Fruit fly (Drosophila melanogaster) whole organism, embryonic: ENCODE measurements around the gene Mst36Fb.

Source experiments
- Ada2b ChIP-seq: fragments of 200-800 bp; sonication (Bioruptor generic); IDR thresholded peaks from 2 replicates; pipeline ENCODE4 v1.3.6; 2022; ENCODE audit warnings: missing biosample characterization, missing genetic modification characterization
- CG10979 ChIP-seq: fragments of 200-800 bp; sonication (Bioruptor generic); optimal IDR thresholded peaks from 2 replicates; lab custom pipeline; 2018; ENCODE audit warnings: missing biosample characterization, mild to moderate bottlenecking, missing genetic modification characterization, moderate library complexity
- CG11093 ChIP-seq: fragments of 200-800 bp; sonication (Bioruptor generic); IDR thresholded peaks from 3 replicates; pipeline ENCODE4 v1.3.6; 2022; ENCODE audit warnings: missing biosample characterization, missing genetic modification characterization
- CG11247 ChIP-seq: fragments of 200-800 bp; sonication (Bioruptor generic); IDR thresholded peaks from 2 replicates; pipeline ENCODE4 v1.3.6; 2022; ENCODE audit warnings: missing biosample characterization, missing genetic modification characterization
- CG12071 ChIP-seq: fragments of 200-800 bp; sonication (Bioruptor generic); optimal IDR thresholded peaks from 3 replicates; lab custom pipeline; 2018; ENCODE audit warnings: missing biosample characterization, mild to moderate bottlenecking, missing genetic modification characterization
- CG12236 ChIP-seq: fragments of 200-800 bp; sonication (Bioruptor generic); optimal IDR thresholded peaks from 2 replicates; lab custom pipeline; 2016; ENCODE audit warnings: missing biosample characterization, missing genetic modification characterization
- CG14014 ChIP-seq: fragments of 200-800 bp; sonication (Bioruptor generic); IDR thresholded peaks from 2 replicates; pipeline ENCODE4 v1.3.6; 2022; ENCODE audit warnings: missing biosample characterization, missing genetic modification characterization
- CG1529 ChIP-seq: fragments of 200-800 bp; sonication (Bioruptor generic); optimal IDR thresholded peaks from 3 replicates; lab custom pipeline; 2018; ENCODE audit warnings: missing biosample characterization, missing genetic modification characterization
- CG15696 ChIP-seq: fragments of 200-800 bp; sonication (Bioruptor generic); optimal IDR thresholded peaks from 2 replicates; lab custom pipeline; 2019; ENCODE audit warnings: missing biosample characterization, mild to moderate bottlenecking, missing genetic modification characterization, moderate library complexity
- CG16779 ChIP-seq: fragments of 200-800 bp; sonication (Bioruptor generic); IDR thresholded peaks from 2 replicates; pipeline ENCODE4 v1.3.6; 2022; ENCODE audit warnings: missing biosample characterization, missing genetic modification characterization
- CG17361 ChIP-seq: fragments of 200-800 bp; sonication (Bioruptor generic); IDR thresholded peaks from 3 replicates; pipeline ENCODE4 v1.3.6; 2022; ENCODE audit warnings: missing biosample characterization, missing genetic modification characterization
- CG17912 ChIP-seq: fragments of 200-800 bp; sonication (Bioruptor generic); optimal IDR thresholded peaks from 2 replicates; lab custom pipeline; 2018; ENCODE audit warnings: missing biosample characterization, mild to moderate bottlenecking, missing genetic modification characterization
- CG18619 ChIP-seq: fragments of 200-800 bp; sonication (Bioruptor generic); optimal IDR thresholded peaks from 3 replicates; lab custom pipeline; 2017; ENCODE audit warnings: missing biosample characterization, mild to moderate bottlenecking, missing genetic modification characterization
- CG2889 ChIP-seq: fragments of 200-800 bp; sonication (Bioruptor generic); IDR thresholded peaks from 3 replicates; pipeline ENCODE4 v1.3.6; 2022; ENCODE audit warnings: missing biosample characterization, missing genetic modification characterization
- CG4617 ChIP-seq: fragments of 200-800 bp; sonication (Bioruptor generic); optimal IDR thresholded peaks from 3 replicates; lab custom pipeline; 2016; ENCODE audit warnings: missing biosample characterization, missing genetic modification characterization, borderline replicate concordance
- CG4730 ChIP-seq: fragments of 200-800 bp; sonication (Bioruptor generic); IDR thresholded peaks from 2 replicates; pipeline ENCODE4 v1.3.6; 2022; ENCODE audit warnings: missing biosample characterization, missing genetic modification characterization
- CG8478 ChIP-seq: fragments of >200 bp; optimal IDR thresholded peaks from 2 replicates; lab custom pipeline; 2018
- CoRest ChIP-seq: fragments of 200-800 bp; sonication (Bioruptor generic); optimal IDR thresholded peaks from 3 replicates; lab custom pipeline; 2018; ENCODE audit warnings: missing biosample characterization, mild to moderate bottlenecking, missing genetic modification characterization, moderate library complexity
- CrebB ChIP-seq: fragments of 200-800 bp; sonication (Bioruptor generic); optimal IDR thresholded peaks from 3 replicates; lab custom pipeline; 2018; ENCODE audit warnings: missing biosample characterization, mild to moderate bottlenecking, missing genetic modification characterization
- Dad ChIP-seq: fragments of 200-800 bp; sonication (Bioruptor generic); optimal IDR thresholded peaks from 3 replicates; lab custom pipeline; 2016; ENCODE audit warnings: missing biosample characterization, missing genetic modification characterization
- Dip2 ChIP-seq: fragments of 200-800 bp; sonication (Bioruptor generic); IDR thresholded peaks from 2 replicates; pipeline ENCODE4 v1.3.6; 2022; ENCODE audit warnings: missing biosample characterization, missing genetic modification characterization
- Doc3 ChIP-seq: fragments of 200-800 bp; sonication (Bioruptor generic); IDR thresholded peaks from 3 replicates; pipeline ENCODE4 v1.3.6; 2022; ENCODE audit warnings: missing biosample characterization, missing genetic modification characterization; ENCODE audit not compliant: partially characterized antibody
- Ets65A ChIP-seq: fragments of 200-800 bp; sonication (Bioruptor generic); peaks from one replicate; lab custom pipeline; 2016; ENCODE audit warnings: missing biosample characterization, missing genetic modification characterization
- Fer1 ChIP-seq: fragments of 200-800 bp; sonication (Bioruptor generic); optimal IDR thresholded peaks from 2 replicates; lab custom pipeline; 2017; ENCODE audit warnings: missing biosample characterization, mild to moderate bottlenecking, missing genetic modification characterization
- GATAe ChIP-seq: fragments of 200-800 bp; sonication (Bioruptor generic); conservative IDR thresholded peaks from 2 replicates; pipeline ENCODE4 v1.3.6; 2022; ENCODE audit warnings: missing biosample characterization, missing genetic modification characterization
- Gug ChIP-seq: fragments of 200-800 bp; sonication (Bioruptor generic); IDR thresholded peaks from 4 replicates; pipeline ENCODE4 v1.3.6; 2022; ENCODE audit warnings: missing biosample characterization, missing genetic modification characterization
- HLH54F ChIP-seq: fragments of 200-800 bp; sonication (Bioruptor generic); optimal IDR thresholded peaks from 3 replicates; lab custom pipeline; 2016; ENCODE audit warnings: missing biosample characterization, missing genetic modification characterization
- Hr39 ChIP-seq: fragments of >200 bp; optimal IDR thresholded peaks from 2 replicates; lab custom pipeline; 2017
- MBD-R2 ChIP-seq: fragments of 200-800 bp; sonication (Bioruptor generic); IDR thresholded peaks from 2 replicates; pipeline ENCODE4 v1.3.6; 2022; ENCODE audit warnings: missing biosample characterization, missing genetic modification characterization
- Myb ChIP-seq: fragments of 200-800 bp; sonication (Bioruptor generic); optimal IDR thresholded peaks from 2 replicates; lab custom pipeline; 2016; ENCODE audit warnings: missing biosample characterization, missing genetic modification characterization
- Rx ChIP-seq: fragments of 200-800 bp; sonication (Bioruptor generic); IDR thresholded peaks from 2 replicates; pipeline ENCODE4 v1.3.6; 2022; ENCODE audit warnings: missing biosample characterization, missing genetic modification characterization
- Xbp1 ChIP-seq: fragments of 200-800 bp; sonication (Bioruptor generic); optimal IDR thresholded peaks from 3 replicates; lab custom pipeline; 2016; ENCODE audit warnings: missing biosample characterization, mild to moderate bottlenecking, missing genetic modification characterization
- abd-A ChIP-seq: fragments of 200-800 bp; sonication (Bioruptor generic); optimal IDR thresholded peaks from 3 replicates; lab custom pipeline; 2019; ENCODE audit warnings: missing biosample characterization, mild to moderate bottlenecking, missing genetic modification characterization, moderate library complexity
- bab2 ChIP-seq: fragments of 200-800 bp; sonication (Bioruptor generic); optimal IDR thresholded peaks from 2 replicates; lab custom pipeline; 2016; ENCODE audit warnings: missing biosample characterization, missing genetic modification characterization
- bigmax ChIP-seq: fragments of 200-800 bp; sonication (Bioruptor generic); optimal IDR thresholded peaks from 2 replicates; lab custom pipeline; 2018; ENCODE audit warnings: missing biosample characterization, mild to moderate bottlenecking, missing genetic modification characterization
- btn ChIP-seq: fragments of 200-800 bp; sonication (Bioruptor generic); optimal IDR thresholded peaks from 2 replicates; lab custom pipeline; 2016; ENCODE audit warnings: missing biosample characterization, missing genetic modification characterization
- cas ChIP-seq: fragments of 200-800 bp; sonication (Bioruptor generic); IDR thresholded peaks from 2 replicates; pipeline ENCODE4 v1.3.6; 2022; ENCODE audit warnings: missing biosample characterization, missing genetic modification characterization
- cato ChIP-seq: fragments of 200-800 bp; sonication (Bioruptor generic); optimal IDR thresholded peaks from 2 replicates; lab custom pipeline; 2016; ENCODE audit warnings: missing biosample characterization, missing genetic modification characterization, borderline replicate concordance
- disco-r ChIP-seq: fragments of 200-800 bp; sonication (Bioruptor generic); optimal IDR thresholded peaks from 2 replicates; lab custom pipeline; 2016; ENCODE audit warnings: missing biosample characterization, missing genetic modification characterization
- dpn ChIP-seq, 2 experiments: fragments of 200-800 bp; sonication (Bioruptor generic); optimal IDR thresholded peaks; 3 replicates each; lab custom pipeline; 2016; ENCODE audit warnings: missing biosample characterization in 2 of 2, missing genetic modification characterization in 2 of 2
- en ChIP-seq: fragments of 200-800 bp; sonication (Bioruptor generic); optimal IDR thresholded peaks from 2 replicates; lab custom pipeline; 2016; ENCODE audit warnings: missing biosample characterization, missing genetic modification characterization
- gfzf ChIP-seq: fragments of 200-800 bp; sonication (Bioruptor generic); optimal IDR thresholded peaks from 2 replicates; lab custom pipeline; 2016; ENCODE audit warnings: missing biosample characterization, mild to moderate bottlenecking, missing genetic modification characterization, moderate library complexity
- gt ChIP-seq: fragments of 200-800 bp; sonication (Bioruptor generic); IDR thresholded peaks from 2 replicates; pipeline ENCODE4 v1.3.6; 2022; ENCODE audit warnings: missing biosample characterization, missing genetic modification characterization
- hkb ChIP-seq, 2 experiments: fragments of 200-800 bp in 1 of 2; fragments of >200 bp in 1 of 2; sonication (Bioruptor generic) in 1 of 2; IDR thresholded peaks in 1 of 2; optimal IDR thresholded peaks in 1 of 2; 2 replicates each; pipeline versions ENCODE4 v1.3.6 to Lab custom; 2017 to 2022; ENCODE audit warnings: missing biosample characterization in 1 of 2, missing genetic modification characterization in 1 of 2
- lbe ChIP-seq: fragments of 200-800 bp; sonication (Bioruptor generic); optimal IDR thresholded peaks from 2 replicates; lab custom pipeline; 2016; ENCODE audit warnings: missing biosample characterization, mild to moderate bottlenecking, missing genetic modification characterization
- org-1 ChIP-seq: fragments of 200-800 bp; sonication (Bioruptor generic); optimal IDR thresholded peaks from 2 replicates; lab custom pipeline; 2017; ENCODE audit warnings: missing biosample characterization, missing genetic modification characterization
- pb ChIP-seq: fragments of 200-800 bp; sonication (Bioruptor generic); optimal IDR thresholded peaks from 3 replicates; lab custom pipeline; 2016; ENCODE audit warnings: missing biosample characterization, missing genetic modification characterization
- peb ChIP-seq: fragments of 200-800 bp; sonication (Bioruptor generic); IDR thresholded peaks from 2 replicates; pipeline ENCODE4 v1.3.6; 2022; ENCODE audit warnings: missing biosample characterization, missing genetic modification characterization
- pzg ChIP-seq: fragments of 200-800 bp; sonication (Bioruptor generic); optimal IDR thresholded peaks from 3 replicates; lab custom pipeline; 2018; ENCODE audit warnings: missing biosample characterization, mild to moderate bottlenecking, missing genetic modification characterization, moderate library complexity
- row ChIP-seq: fragments of 200-800 bp; sonication (Bioruptor generic); IDR thresholded peaks from 3 replicates; pipeline ENCODE4 v1.3.6; 2022; ENCODE audit warnings: missing biosample characterization, missing genetic modification characterization
- run ChIP-seq: fragments of 200-800 bp; sonication (Bioruptor generic); optimal IDR thresholded peaks from 3 replicates; lab custom pipeline; 2018; ENCODE audit warnings: missing biosample characterization, mild to moderate bottlenecking, missing genetic modification characterization
- sr ChIP-seq: fragments of 200-800 bp; sonication (Bioruptor generic); IDR thresholded peaks from 3 replicates; pipeline ENCODE4 v1.3.6; 2022; ENCODE audit warnings: missing biosample characterization, missing genetic modification characterization
- tap ChIP-seq: fragments of 200-800 bp; optimal IDR thresholded peaks from 3 replicates; lab custom pipeline; 2019; ENCODE audit warnings: missing biosample characterization, mild to moderate bottlenecking, missing genetic modification characterization, moderate library complexity
- wor ChIP-seq: fragments of 200-800 bp; sonication (Bioruptor generic); IDR thresholded peaks from 2 replicates; pipeline ENCODE4 v1.3.6; 2022; ENCODE audit warnings: missing biosample characterization, missing genetic modification characterization

The Mst36Fb gene

dm6 chr2L:18625470-18625869 is 49.4 kb downstream of the Mst36Fb start (continued):
- TF ChIP-seq CrebB (tag; lab: Kevin White, UChicago) (no peak), CG14014 (GFP tag; lab: Robert Waterston, UW) (peak; percentile 33; the same call in 1 of the 2 replicates), pb (GFP tag; lab: Kevin White, UChicago) (no peak), Ets65A (GFP tag; lab: Kevin White, UChicago) (no peak), Xbp1 (GFP tag; lab: Kevin White, UChicago) (no peak), CG15696 (tag; lab: Kevin White, UChicago) (peak; percentile 78), Fer1 (GFP tag; lab: Kevin White, UChicago) (no peak), en (no peak), hkb (optimal IDR thresholded peaks at IDR 0.05; lab: Kevin White, UChicago) (no peak), hkb (GFP tag; IDR thresholded peaks at IDR 0.05; lab: Robert Waterston, UW) (peak; percentile 34), Ada2b (GFP tag; lab: Robert Waterston, UW) (no peak), tap (tag; lab: Kevin White, UChicago) (no peak), CG4730 (GFP tag; lab: Robert Waterston, UW) (no peak), Hr39 (lab: Kevin White, UChicago) (no peak), wor (GFP tag; lab: Robert Waterston, UW) (no peak), CG11093 (no peak), lbe (GFP tag; lab: Kevin White, UChicago) (no peak), CG17361 (GFP tag; lab: Robert Waterston, UW) (no peak), gt (GFP tag; lab: Robert Waterston, UW) (no peak), sr (no peak), run (tag; lab: Kevin White, UChicago) (no peak), Myb (GFP tag; lab: Kevin White, UChicago) (no peak), CG11247 (GFP tag; lab: Robert Waterston, UW) (no peak), Dip2 (GFP tag; lab: Robert Waterston, UW) (no peak), CG10979 (tag; lab: Kevin White, UChicago) (no peak), bab2 (GFP tag; lab: Kevin White, UChicago) (peak; percentile 24), HLH54F (GFP tag; lab: Kevin White, UChicago) (no peak), CG18619 (GFP tag; lab: Kevin White, UChicago) (no peak), dpn (GFP tag; optimal IDR thresholded peaks at IDR 0.05; lab: Kevin White, UChicago) (no peak), peb (GFP tag; lab: Robert Waterston, UW) (no peak), org-1 (GFP tag; lab: Kevin White, UChicago) (peak; percentile 40), Dad (GFP tag; lab: Kevin White, UChicago) (no peak), Rx (GFP tag; lab: Robert Waterston, UW) (no peak), Gug (GFP tag; lab: Robert Waterston, UW) (no peak), Doc3 (no peak), abd-A (no peak), MBD-R2 (GFP tag; lab: Robert Waterston, UW) (no peak), cato (GFP tag; lab: Kevin White, UChicago) (no peak), CG16779 (GFP tag; lab: Robert Waterston, UW) (no peak), gfzf (GFP tag; lab: Kevin White, UChicago) (no peak), GATAe (no peak), CoRest (no peak), bigmax (GFP tag; lab: Kevin White, UChicago) (no peak), pzg (GFP tag; lab: Kevin White, UChicago) (no peak), CG12236 (GFP tag; lab: Kevin White, UChicago) (no peak), row (GFP tag; lab: Robert Waterston, UW) (no peak), CG12071 (GFP tag; lab: Kevin White, UChicago) (no peak), cas (GFP tag; lab: Robert Waterston, UW) (no peak), CG1529 (GFP tag; lab: Kevin White, UChicago) (peak; percentile 12), CG8478 (lab: Kevin White, UChicago) (no peak), btn (GFP tag; lab: Kevin White, UChicago) (no peak), CG2889 (GFP tag; lab: Robert Waterston, UW) (no peak), CG4617 (no peak), CG17912 (no peak), disco-r (no peak)
